Fruit fly (Drosophila melanogaster) whole organism, embryonic: ENCODE data around the gene ZnT33D.

Experiments
- B-H2 ChIP-seq: fragments of 200-800 bp; sonication (Bioruptor generic); optimal IDR thresholded peaks from 2 replicates; lab custom pipeline; 2018; ENCODE audit warnings: missing biosample characterization, mild to moderate bottlenecking, missing genetic modification characterization
- E2f2 ChIP-seq: fragments of 200-800 bp; sonication (Bioruptor generic); IDR thresholded peaks from 2 replicates; pipeline ENCODE4 v1.3.6; 2022; ENCODE audit warnings: missing biosample characterization, missing genetic modification characterization
- zfh2 ChIP-seq: fragments of 200-800 bp; sonication (Bioruptor generic); optimal IDR thresholded peaks from 2 replicates; lab custom pipeline; 2016; ENCODE audit warnings: missing biosample characterization, missing genetic modification characterization

DNA sequence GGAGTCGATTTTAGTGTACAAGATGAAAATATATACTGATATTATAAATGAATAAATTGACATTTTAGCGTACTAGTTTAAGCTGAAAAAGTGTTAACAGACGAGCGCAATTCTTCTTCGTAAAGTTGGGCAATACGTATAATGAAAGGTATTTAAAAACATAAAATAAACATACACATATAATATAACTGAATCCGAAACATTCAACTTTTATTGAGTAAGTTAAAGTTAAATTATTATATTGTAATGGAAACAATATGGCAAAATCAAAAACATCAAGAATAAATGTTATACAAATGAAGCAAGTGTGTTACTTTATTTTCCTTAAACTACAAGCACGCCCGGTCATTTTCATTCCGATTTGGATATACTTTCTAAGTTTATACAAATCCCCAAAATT lies 6.2 kb downstream of the ZnT33D start, which contains the start of gene CG17217:
- no peak for TF ChIP-seq E2f2 (GFP tag; lab: Robert Waterston, UW)
- no peak for TF ChIP-seq B-H2 (GFP tag; lab: Kevin White, UChicago)
- TF ChIP-seq zfh2 (GFP tag; lab: Kevin White, UChicago): no peak
